Worm (Caenorhabditis elegans) whole organism, early embryonic: ENCODE results near the gene idpa-2.
A peak's percentile ranks its signal among the peaks of the same experiment; 100 is the strongest.

Experiments used
- B0310.2 ChIP-seq: sonication (generic microtip); optimal IDR thresholded peaks from 2 replicates; lab custom pipeline; 2016; ENCODE audit warnings: mild to moderate bottlenecking, missing genetic modification characterization, missing compliant biosample characterization
- F13C5.2 ChIP-seq: sonication (generic microtip); optimal IDR thresholded peaks from 2 replicates; lab custom pipeline; 2017; ENCODE audit warnings: mild to moderate bottlenecking, missing genetic modification characterization, inconsistent platforms, missing compliant biosample characterization
- aly-1 ChIP-seq: sonication (generic microtip); optimal IDR thresholded peaks from 2 replicates; lab custom pipeline; 2016; ENCODE audit warnings: missing genetic modification characterization, missing compliant biosample characterization
- ama-1 ChIP-seq: fragments of 150-350 bp; optimal IDR thresholded peaks from 2 replicates; lab custom pipeline; 2014
- ceh-13 ChIP-seq: fragments of 200-800 bp; sonication (Bioruptor generic); optimal IDR thresholded peaks from 2 replicates; lab custom pipeline; 2018; ENCODE audit warnings: mild to moderate bottlenecking, missing genetic modification characterization, missing compliant biosample characterization
- ceh-36 ChIP-seq: sonication (generic microtip); optimal IDR thresholded peaks from 2 replicates; lab custom pipeline; 2016; ENCODE audit warnings: missing genetic modification characterization, inconsistent platforms, missing compliant biosample characterization
- ets-7 ChIP-seq: sonication (generic microtip); optimal IDR thresholded peaks from 2 replicates; lab custom pipeline; 2016; ENCODE audit warnings: missing genotype, missing genetic modification characterization, missing compliant biosample characterization
- flt-1 ChIP-seq: fragments of 200-800 bp; sonication (Bioruptor generic); IDR thresholded peaks from 2 replicates; pipeline ENCODE4 v1.3.6; 2022; ENCODE audit warnings: missing genetic modification characterization, missing compliant biosample characterization
- hmbx-1 ChIP-seq: sonication (generic microtip); optimal IDR thresholded peaks from 2 replicates; lab custom pipeline; 2016; ENCODE audit warnings: mild to moderate bottlenecking, missing genetic modification characterization, missing compliant biosample characterization
- hmg-4 ChIP-seq: fragments of 200-800 bp; sonication (Bioruptor generic); optimal IDR thresholded peaks from 2 replicates; lab custom pipeline; 2018; ENCODE audit warnings: mild to moderate bottlenecking, missing genetic modification characterization, missing compliant biosample characterization
- hnd-1 ChIP-seq: sonication (generic microtip); optimal IDR thresholded peaks from 2 replicates; lab custom pipeline; 2016; ENCODE audit warnings: missing genetic modification characterization, missing compliant biosample characterization
- pes-1 ChIP-seq: fragments of 200-800 bp; sonication (Bioruptor generic); IDR thresholded peaks from 2 replicates; pipeline ENCODE4 v1.3.6; 2022; ENCODE audit warnings: missing genetic modification reagents, missing genetic modification characterization, missing compliant biosample characterization
- scrt-1 ChIP-seq: fragments of 200-800 bp; sonication (Bioruptor generic); IDR thresholded peaks from 2 replicates; pipeline ENCODE4 v1.3.6; 2022; ENCODE audit warnings: missing genetic modification characterization, missing compliant biosample characterization
- sea-1 ChIP-seq: fragments of 200-800 bp; sonication (Bioruptor generic); conservative IDR thresholded peaks from 2 replicates; pipeline ENCODE4 v1.3.6; 2022; ENCODE audit warnings: missing genetic modification characterization, missing compliant biosample characterization
- tbx-11 ChIP-seq: fragments of 200-800 bp; sonication (Bioruptor generic); IDR thresholded peaks from 2 replicates; pipeline ENCODE4 v1.3.6; 2022; ENCODE audit warnings: missing genetic modification characterization, missing compliant biosample characterization
- tbx-37 ChIP-seq: fragments of 200-800 bp; sonication (Bioruptor generic); conservative IDR thresholded peaks from 2 replicates; pipeline ENCODE4 v1.3.6; 2022; ENCODE audit warnings: missing genetic modification reagents, missing genetic modification characterization, missing compliant biosample characterization
- tra-4 ChIP-seq: sonication (generic microtip); optimal IDR thresholded peaks from 2 replicates; lab custom pipeline; 2017; ENCODE audit warnings: missing genetic modification characterization, missing compliant biosample characterization

Gene idpa-2

DNA sequence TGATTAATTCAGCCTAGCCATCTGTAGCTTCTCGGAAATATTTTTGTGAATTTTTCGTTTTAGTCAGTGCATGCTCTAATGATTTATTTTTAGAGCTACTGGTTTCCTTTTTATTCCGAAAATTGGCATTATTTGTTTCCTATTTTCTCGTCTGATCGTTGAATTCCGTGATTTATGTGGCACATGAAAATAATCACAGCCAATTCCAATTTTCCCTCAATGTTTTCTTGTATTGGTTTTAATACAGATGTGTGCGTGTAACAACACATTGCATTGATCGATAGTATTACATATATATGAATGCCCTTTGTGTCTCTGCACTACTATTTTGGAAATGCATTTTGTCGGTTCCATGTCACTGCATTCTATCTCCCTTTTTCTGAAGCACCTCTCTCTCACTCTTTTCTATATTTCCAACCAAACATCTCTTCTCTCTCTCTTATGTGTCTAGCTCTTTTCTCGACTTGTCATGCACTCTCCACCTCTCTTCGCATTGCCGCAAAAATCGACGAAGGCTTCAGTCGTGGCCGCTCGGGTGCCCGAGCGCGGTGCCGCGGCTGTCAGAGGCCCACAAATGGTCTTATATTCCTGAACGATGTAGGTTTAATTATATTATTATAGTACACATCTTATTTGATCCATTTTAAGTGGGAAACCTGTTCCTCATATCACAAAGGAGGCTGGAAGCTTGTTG lies 8.2 kb downstream of the idpa-2 start:
- TF ChIP-seq tbx-11 (GFP tag; lab: Robert Waterston, UW), result no peak
- TF ChIP-seq ama-1 (lab: Kevin White, UChicago), result no peak
- TF ChIP-seq flt-1 (GFP tag; lab: Robert Waterston, UW), result no peak
- no peak for TF ChIP-seq aly-1 (tag; lab: Kevin White, UChicago)
- no peak for TF ChIP-seq sea-1 (GFP tag; lab: Robert Waterston, UW)
- TF ChIP-seq ceh-36 (tag; lab: Kevin White, UChicago), result no peak
- no peak for TF ChIP-seq F13C5.2
- no peak for TF ChIP-seq ceh-13 (GFP tag; lab: Kevin White, UChicago)
- TF ChIP-seq ets-7 (tag; lab: Kevin White, UChicago), result no peak
- no peak for TF ChIP-seq scrt-1 (GFP tag; lab: Robert Waterston, UW)
- no peak for TF ChIP-seq hmbx-1 (tag; lab: Kevin White, UChicago)
- no peak for TF ChIP-seq B0310.2

DNA sequence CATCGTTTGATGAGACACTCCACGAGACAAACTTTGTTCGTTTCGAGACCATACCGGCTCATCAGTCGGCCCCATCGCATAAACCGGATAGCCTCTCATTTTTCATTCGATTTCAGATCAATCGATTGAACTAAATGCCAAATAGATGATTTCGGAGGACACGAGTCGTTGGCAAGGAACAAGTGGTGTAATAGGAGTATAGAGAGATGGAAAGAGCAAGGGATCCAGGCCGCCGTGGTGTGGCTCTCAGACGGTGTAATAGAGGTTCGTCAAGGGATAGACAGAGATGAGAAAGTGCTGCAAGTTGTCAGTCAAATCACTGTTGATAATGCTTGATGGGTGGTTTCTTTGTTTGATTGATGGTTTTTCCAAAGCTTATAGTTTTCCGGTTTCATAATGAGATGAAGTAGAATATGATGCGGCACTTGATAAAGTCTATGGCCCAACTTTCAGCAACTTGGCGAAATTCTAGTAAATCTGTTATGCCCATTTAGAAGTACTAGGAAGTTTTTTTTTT lies 9.0 kb downstream of the idpa-2 start, which contains the start of gene sgn-1:
Gene sgn-1, minus strand, starts transcription at position 220 of the 517 bp plus-strand sequence.
- no peak for TF ChIP-seq flt-1 (GFP tag; lab: Robert Waterston, UW)

DNA sequence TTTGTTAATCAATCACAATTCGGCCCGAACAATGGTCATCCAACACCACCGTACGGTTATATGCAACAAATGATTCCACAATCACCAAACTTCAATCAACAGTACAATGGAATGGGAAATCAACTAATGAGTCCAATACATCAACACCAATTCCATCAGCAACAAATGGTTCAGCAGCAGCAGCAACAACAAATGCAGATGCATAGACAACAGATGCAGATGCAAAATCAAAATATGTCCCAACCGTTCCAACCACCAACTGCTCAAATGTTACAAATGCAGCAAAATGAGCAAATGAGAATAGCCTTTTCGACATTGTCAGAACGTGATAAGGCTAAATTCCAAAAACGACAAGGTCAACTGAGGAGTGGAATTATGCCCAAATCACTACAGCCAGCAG lies 16.0 kb downstream of the idpa-2 start:
- TF ChIP-seq ceh-36 (tag; lab: Kevin White, UChicago) (no peak), tbx-11 (GFP tag; lab: Robert Waterston, UW) (no peak), F13C5.2 (no peak), aly-1 (tag; lab: Kevin White, UChicago) (no peak)

DNA sequence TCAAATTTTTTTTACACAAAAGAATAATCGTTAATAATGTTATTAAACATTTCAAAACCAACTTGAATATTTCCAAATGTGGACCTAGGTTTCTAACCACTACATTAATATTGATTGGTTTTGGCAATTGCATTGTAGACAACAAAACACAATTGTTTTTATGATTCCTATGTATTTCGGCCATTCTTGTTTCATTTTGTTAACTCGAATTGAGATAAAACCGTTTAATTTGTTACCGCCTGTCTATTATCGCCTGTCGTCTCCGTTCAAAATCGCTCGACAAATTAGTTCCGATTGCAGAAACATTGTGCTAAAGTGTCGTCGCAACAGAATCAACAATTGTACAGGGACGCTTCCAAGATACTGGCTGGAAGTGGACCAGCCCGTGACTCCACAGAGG lies 21.9 kb downstream of the idpa-2 start, which contains the start of gene let-19:
Gene let-19, plus strand, starts transcription at position 301 of the 400 bp plus-strand sequence.
- TF ChIP-seq sea-1 (GFP tag; lab: Robert Waterston, UW) (no peak), F13C5.2 (no peak), ama-1 (lab: Kevin White, UChicago) (no peak), ceh-13 (GFP tag; lab: Kevin White, UChicago) (no peak), tra-4 (tag; lab: Kevin White, UChicago) (no peak), hnd-1 (tag; lab: Kevin White, UChicago) (no peak)

DNA sequence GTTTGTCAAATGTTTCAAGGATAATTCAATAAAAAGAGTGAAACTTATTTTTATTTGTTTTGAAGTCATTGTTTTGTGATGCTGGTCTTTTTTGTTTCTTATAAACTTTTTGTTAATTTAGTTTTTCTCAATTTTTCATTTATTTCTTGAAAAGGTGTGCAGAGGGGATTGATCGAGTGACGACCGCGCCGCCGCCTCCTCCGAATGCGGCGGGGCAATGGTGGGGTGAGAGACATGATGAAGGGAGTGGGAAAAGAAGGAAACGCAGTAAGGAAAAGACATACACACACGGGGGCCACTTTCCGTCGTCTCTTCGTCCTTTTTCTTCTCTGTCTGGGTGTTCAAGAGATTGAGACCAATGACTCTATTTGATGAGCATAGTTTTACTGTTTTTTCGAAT lies 23.2 kb downstream of the idpa-2 start:
- no peak for TF ChIP-seq hnd-1 (tag; lab: Kevin White, UChicago)
- peak; percentile 69 for TF ChIP-seq hmg-4
- peak; percentile 53 for TF ChIP-seq F13C5.2

DNA sequence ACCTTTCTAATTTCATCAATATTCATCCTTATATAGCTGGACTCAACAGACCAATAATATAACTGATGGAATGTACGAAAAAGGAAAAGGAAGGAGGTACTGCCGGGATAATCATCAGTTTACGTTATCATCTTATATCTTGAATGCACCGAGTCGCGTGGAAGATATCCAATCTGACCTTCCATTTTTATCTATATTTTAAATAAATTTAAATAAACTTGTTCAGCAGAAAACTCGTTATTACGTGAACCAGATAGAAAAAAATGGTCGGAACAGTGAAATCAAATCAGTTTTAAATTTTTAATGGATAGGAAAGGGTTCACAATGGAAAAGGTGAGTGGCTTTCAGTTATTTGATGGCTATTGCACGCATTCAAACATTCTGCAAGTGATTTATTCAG lies 25.6 kb downstream of the idpa-2 start, which contains the start of gene pah-1:
Gene pah-1, minus strand, starts transcription at position 101 of the 400 bp plus-strand sequence.
- TF ChIP-seq ceh-36 (tag; lab: Kevin White, UChicago), result no peak
- TF ChIP-seq tra-4 (tag; lab: Kevin White, UChicago), result no peak
- no peak for TF ChIP-seq hnd-1 (tag; lab: Kevin White, UChicago)

DNA sequence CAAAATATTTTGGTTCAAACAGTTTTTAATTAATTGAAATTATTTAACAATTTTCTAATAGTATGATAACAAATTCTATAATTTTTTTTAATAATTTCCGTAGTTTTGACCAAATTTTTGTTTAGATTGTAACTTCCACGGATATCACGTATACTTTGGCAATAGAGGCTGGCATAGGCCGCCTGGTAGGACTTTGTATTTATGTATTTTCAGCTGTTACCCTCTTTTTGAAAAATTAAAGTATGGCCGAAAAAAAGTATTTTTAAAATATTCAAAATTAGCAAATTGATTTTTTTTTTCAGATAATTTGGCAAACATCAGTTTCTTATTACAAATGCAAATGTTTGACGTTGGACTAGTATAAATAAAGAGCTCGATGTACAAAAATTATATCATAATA lies 26.1 kb downstream of the idpa-2 start, which contains the start of the genes nsph-1.1 and K08F8.15:
Gene nsph-1.1, plus strand, starts transcription at position 301 of the 400 bp plus-strand sequence.
Gene K08F8.15, plus strand, starts transcription at position 335 of the 400 bp plus-strand sequence.
- TF ChIP-seq pes-1 (GFP tag; lab: Robert Waterston, UW), result no peak
- no peak for TF ChIP-seq hmg-4
- no peak for TF ChIP-seq B0310.2
- TF ChIP-seq ama-1 (lab: Kevin White, UChicago), result no peak

DNA sequence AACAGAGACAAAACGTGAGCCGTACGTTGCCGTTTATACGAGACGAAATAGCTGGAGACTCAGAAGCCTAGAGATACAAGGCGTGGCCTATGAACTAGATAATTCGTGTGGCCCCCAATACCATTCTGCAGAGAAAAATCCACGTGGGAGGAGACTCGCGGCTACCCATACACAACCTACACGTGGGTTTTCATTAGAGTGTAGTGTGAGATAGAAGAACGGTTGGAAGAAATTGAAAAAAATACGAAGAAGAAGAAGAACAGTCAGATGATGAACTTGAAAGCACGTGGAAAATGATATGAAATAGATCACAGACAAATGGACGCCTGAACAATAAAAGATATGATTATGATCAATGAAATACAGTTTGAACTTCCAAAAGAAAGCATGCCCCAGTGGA lies 27.4 kb downstream of the idpa-2 start:
- TF ChIP-seq ama-1 (lab: Kevin White, UChicago) (no peak), hmg-4 (no peak), tbx-37 (GFP tag; lab: Robert Waterston, UW) (no peak), ceh-13 (GFP tag; lab: Kevin White, UChicago) (no peak)

DNA sequence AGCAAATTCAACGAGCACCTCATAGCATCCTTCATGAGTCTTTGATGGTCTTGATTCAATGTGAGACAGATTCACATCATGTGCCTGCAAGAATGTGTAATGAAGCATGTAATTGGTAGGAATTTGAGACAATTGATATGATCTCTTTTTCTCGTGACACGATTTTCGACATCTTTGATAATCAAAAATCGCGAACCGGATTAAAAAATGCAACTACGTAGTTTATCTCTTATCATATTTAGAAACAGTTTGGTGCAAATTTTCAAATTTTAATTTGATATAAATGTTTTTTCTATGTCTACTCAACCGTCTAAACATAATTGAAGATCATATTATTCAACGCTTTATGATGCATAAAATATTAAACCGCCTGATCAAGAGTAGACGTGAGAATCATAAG lies 28.2 kb downstream of the idpa-2 start:
- no peak for TF ChIP-seq tbx-11 (GFP tag; lab: Robert Waterston, UW)
- no peak for TF ChIP-seq hnd-1 (tag; lab: Kevin White, UChicago)
- TF ChIP-seq tbx-37 (GFP tag; lab: Robert Waterston, UW), result no peak
- no peak for TF ChIP-seq aly-1 (tag; lab: Kevin White, UChicago)

DNA sequence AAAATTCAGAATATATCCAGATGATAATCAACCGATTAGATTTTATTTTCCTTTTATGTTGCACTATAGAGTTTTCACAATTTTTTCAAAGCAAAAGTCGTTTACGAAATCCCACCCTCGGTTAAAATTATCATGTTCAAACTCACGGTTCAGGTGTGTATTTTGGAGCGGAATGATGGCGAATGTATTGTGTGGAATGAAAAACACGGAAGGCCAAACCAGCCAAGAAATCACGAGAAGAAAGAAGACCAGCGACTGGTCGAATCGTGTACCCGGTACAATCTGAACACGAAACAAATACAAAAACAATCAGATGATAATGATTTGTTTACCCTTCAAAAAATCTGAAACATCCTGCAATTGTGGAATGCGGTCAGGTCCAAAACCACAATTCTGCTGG lies 29.2 kb downstream of the idpa-2 start:
- TF ChIP-seq scrt-1 (GFP tag; lab: Robert Waterston, UW) (no peak), hmg-4 (no peak), flt-1 (GFP tag; lab: Robert Waterston, UW) (no peak), hnd-1 (tag; lab: Kevin White, UChicago) (no peak), sea-1 (GFP tag; lab: Robert Waterston, UW) (no peak), pes-1 (GFP tag; lab: Robert Waterston, UW) (no peak), tra-4 (tag; lab: Kevin White, UChicago) (no peak), tbx-11 (GFP tag; lab: Robert Waterston, UW) (no peak), hmbx-1 (tag; lab: Kevin White, UChicago) (no peak), ama-1 (lab: Kevin White, UChicago) (no peak), ceh-13 (GFP tag; lab: Kevin White, UChicago) (no peak), ets-7 (tag; lab: Kevin White, UChicago) (no peak), aly-1 (tag; lab: Kevin White, UChicago) (no peak), tbx-37 (GFP tag; lab: Robert Waterston, UW) (no peak), B0310.2 (no peak)
